Worm (Caenorhabditis elegans) whole organism, L1 larva: ENCODE measurements around the gene gst-13.

Experiments used
- C16A3.4 ChIP-seq: fragments of 150-350 bp; optimal IDR thresholded peaks from 2 replicates; lab custom pipeline; 2014; ENCODE audit warnings: missing biosample characterization, missing genetic modification characterization
- F16B12.6 ChIP-seq: fragments of 150-350 bp; optimal IDR thresholded peaks from 2 replicates; lab custom pipeline; 2014; ENCODE audit warnings: missing biosample characterization, missing genetic modification characterization
- Y116A8C.19 ChIP-seq: sonication (generic microtip); optimal IDR thresholded peaks from 2 replicates; lab custom pipeline; 2016; ENCODE audit warnings: missing compliant biosample characterization, missing genetic modification characterization, borderline replicate concordance
- aha-1 ChIP-seq: fragments of 150-350 bp; optimal IDR thresholded peaks from 2 replicates; lab custom pipeline; 2014; ENCODE audit warnings: missing biosample characterization, missing genetic modification characterization
- alr-1 ChIP-seq: fragments of 200-800 bp; sonication (Bioruptor generic); optimal IDR thresholded peaks from 2 replicates; lab custom pipeline; 2018; ENCODE audit warnings: borderline replicate concordance, mild to moderate bottlenecking, missing genetic modification characterization, missing compliant biosample characterization
- ama-1 ChIP-seq: fragments of 150-350 bp; optimal IDR thresholded peaks from 2 replicates; lab custom pipeline; 2014
- blmp-1 ChIP-seq: fragments of 150-350 bp; optimal IDR thresholded peaks from 2 replicates; lab custom pipeline; 2014; ENCODE audit warnings: missing biosample characterization, missing genetic modification characterization
- ceh-8 ChIP-seq: fragments of 200-800 bp; sonication (Bioruptor generic); optimal IDR thresholded peaks from 2 replicates; lab custom pipeline; 2018; ENCODE audit warnings: mild to moderate bottlenecking, missing genetic modification characterization, moderate library complexity, missing compliant biosample characterization
- ceh-82 ChIP-seq, 3 experiments: fragments of 150-350 bp in 1 of 3; sonication (generic microtip) in 2 of 3; optimal IDR thresholded peaks; 2 replicates each; lab custom pipeline; 2014 to 2017; ENCODE audit warnings: missing biosample characterization in 3 of 3, missing genetic modification characterization in 3 of 3
- ceh-88 ChIP-seq: fragments of 200-800 bp; sonication (Bioruptor generic); IDR thresholded peaks from 2 replicates; pipeline ENCODE4 v1.3.6; 2022; ENCODE audit warnings: missing genetic modification characterization, missing compliant biosample characterization
- ces-1 ChIP-seq: fragments of 150-350 bp; optimal IDR thresholded peaks from 2 replicates; lab custom pipeline; 2014; ENCODE audit warnings: missing biosample characterization, missing genetic modification reagents, missing genetic modification characterization
- dpl-1 ChIP-seq, 3 experiments: fragments of 150-350 bp in 2 of 3; sonication (generic microtip) in 1 of 3; optimal IDR thresholded peaks; 2 replicates each; lab custom pipeline; 2014 to 2017; ENCODE audit warnings: missing biosample characterization in 3 of 3, missing genetic modification characterization in 3 of 3, missing genetic modification reagents in 3 of 3
- dsc-1 ChIP-seq: sonication (generic microtip); optimal IDR thresholded peaks from 2 replicates; lab custom pipeline; 2016; ENCODE audit warnings: mild to moderate bottlenecking, missing genetic modification characterization, missing compliant biosample characterization
- efl-1 ChIP-seq, 4 experiments: fragments of 150-350 bp; optimal IDR thresholded peaks in 3 of 4; peaks in 1 of 4; 1 replicate in 1 of 4; 2 replicates in 3 of 4; lab custom pipeline; 2014; ENCODE audit warnings: missing biosample characterization in 2 of 4, missing genetic modification characterization in 2 of 4, missing genetic modification reagents in 2 of 4
- efl-3 ChIP-seq: fragments of 200-800 bp; sonication (Bioruptor generic); optimal IDR thresholded peaks from 2 replicates; lab custom pipeline; 2018; ENCODE audit warnings: mild to moderate bottlenecking, missing genetic modification characterization, missing compliant biosample characterization
- egl-27 ChIP-seq, 2 experiments: fragments of 150-350 bp in 1 of 2; sonication (generic microtip); optimal IDR thresholded peaks; 3 replicates each; lab custom pipeline; 2017 to 2018; ENCODE audit warnings: missing biosample characterization in 2 of 2, missing genetic modification characterization in 2 of 2, missing genetic modification reagents in 2 of 2
- elt-2 ChIP-seq: sonication (generic microtip); optimal IDR thresholded peaks from 2 replicates; lab custom pipeline; 2016; ENCODE audit warnings: missing genetic modification characterization, mild to moderate bottlenecking, inconsistent platforms, missing compliant biosample characterization, missing genetic modification reagents
- fkh-10 ChIP-seq: sonication (generic microtip); optimal IDR thresholded peaks from 2 replicates; lab custom pipeline; 2017; ENCODE audit warnings: missing biosample characterization, missing genetic modification reagents, missing genetic modification characterization
- fkh-4 ChIP-seq: sonication (generic microtip); optimal IDR thresholded peaks from 2 replicates; lab custom pipeline; 2016; ENCODE audit warnings: missing compliant biosample characterization, missing genetic modification characterization, borderline replicate concordance
- fkh-8 ChIP-seq: sonication (generic microtip); optimal IDR thresholded peaks from 2 replicates; lab custom pipeline; 2016; ENCODE audit warnings: mild to moderate bottlenecking, missing genetic modification characterization, missing compliant biosample characterization
- fos-1 ChIP-seq: fragments of 150-350 bp; optimal IDR thresholded peaks from 2 replicates; lab custom pipeline; 2014; ENCODE audit warnings: missing biosample characterization, missing genetic modification characterization
- hlh-17 ChIP-seq: fragments of 200-800 bp; sonication (Bioruptor generic); optimal IDR thresholded peaks from 2 replicates; lab custom pipeline; 2018; ENCODE audit warnings: missing genetic modification characterization, mild to moderate bottlenecking, missing compliant biosample characterization, moderate library complexity, borderline replicate concordance
- hpl-2 ChIP-seq: fragments of 150-350 bp; optimal IDR thresholded peaks from 2 replicates; lab custom pipeline; 2014; ENCODE audit warnings: missing biosample characterization, missing genetic modification reagents, missing genetic modification characterization
- irx-1 ChIP-seq: sonication (generic microtip); optimal IDR thresholded peaks from 2 replicates; lab custom pipeline; 2016; ENCODE audit warnings: missing genetic modification characterization, missing compliant biosample characterization
- isw-1 ChIP-seq: fragments of 200-800 bp; sonication (Bioruptor generic); IDR thresholded peaks from 2 replicates; pipeline ENCODE4 v1.3.6; 2022; ENCODE audit warnings: missing genetic modification characterization, missing compliant biosample characterization
- jun-1 ChIP-seq: fragments of 150-350 bp; optimal IDR thresholded peaks from 2 replicates; lab custom pipeline; 2014; ENCODE audit warnings: missing biosample characterization, missing genetic modification reagents, missing genetic modification characterization
- lin-13 ChIP-seq: fragments of 150-350 bp; optimal IDR thresholded peaks from 2 replicates; lab custom pipeline; 2014; ENCODE audit warnings: missing biosample characterization, missing genetic modification reagents, missing genetic modification characterization
- lin-14 ChIP-seq: fragments of 200-800 bp; sonication (Bioruptor generic); optimal IDR thresholded peaks from 2 replicates; lab custom pipeline; 2018; ENCODE audit warnings: mild to moderate bottlenecking, missing genetic modification characterization, moderate library complexity, missing compliant biosample characterization
- lin-15B ChIP-seq: fragments of 150-350 bp; sonication (generic microtip); optimal IDR thresholded peaks from 3 replicates; lab custom pipeline; 2014; ENCODE audit warnings: missing biosample characterization, missing genetic modification characterization
- lin-35 ChIP-seq, 2 experiments: fragments of 150-350 bp; optimal IDR thresholded peaks; 2 replicates each; lab custom pipeline; 2014; ENCODE audit warnings: missing biosample characterization in 2 of 2, missing genetic modification characterization in 2 of 2, missing genetic modification reagents in 2 of 2
- lir-3 ChIP-seq: sonication (generic microtip); optimal IDR thresholded peaks from 2 replicates; lab custom pipeline; 2016; ENCODE audit warnings: mild to moderate bottlenecking, missing genetic modification characterization, moderate library complexity, missing compliant biosample characterization; ENCODE audit not compliant: poor library complexity
- mab-9 ChIP-seq: fragments of 200-800 bp; sonication (Bioruptor generic); IDR thresholded peaks from 2 replicates; pipeline ENCODE4 v1.3.6; 2022; ENCODE audit warnings: missing genetic modification reagents, missing genetic modification characterization, missing compliant biosample characterization
- mef-2 ChIP-seq: fragments of 150-350 bp; optimal IDR thresholded peaks from 2 replicates; lab custom pipeline; 2014; ENCODE audit warnings: missing biosample characterization, missing genetic modification characterization
- mep-1 ChIP-seq: fragments of 150-350 bp; optimal IDR thresholded peaks from 2 replicates; lab custom pipeline; 2014; ENCODE audit warnings: missing biosample characterization, missing genetic modification characterization
- nhr-11 ChIP-seq: fragments of 150-350 bp; optimal IDR thresholded peaks from 2 replicates; lab custom pipeline; 2014; ENCODE audit warnings: missing biosample characterization, missing genetic modification characterization
- nhr-19 ChIP-seq: fragments of 200-800 bp; sonication (Bioruptor generic); conservative IDR thresholded peaks from 2 replicates; pipeline ENCODE4 v1.3.6; 2022; ENCODE audit warnings: missing genetic modification characterization, missing compliant biosample characterization
- nhr-20 ChIP-seq: sonication (generic microtip); optimal IDR thresholded peaks from 2 replicates; lab custom pipeline; 2016; ENCODE audit warnings: mild to moderate bottlenecking, missing genetic modification characterization, missing compliant biosample characterization
- nhr-237 ChIP-seq: fragments of 150-350 bp; optimal IDR thresholded peaks from 2 replicates; lab custom pipeline; 2014; ENCODE audit warnings: missing biosample characterization, missing genetic modification characterization
- nhr-84 ChIP-seq: sonication (generic microtip); optimal IDR thresholded peaks from 2 replicates; lab custom pipeline; 2017; ENCODE audit warnings: missing biosample characterization, missing genetic modification characterization
- nhr-85 ChIP-seq: sonication (generic microtip); peaks from one replicate; lab custom pipeline; 2016; ENCODE audit warnings: missing genetic modification characterization, inconsistent platforms, missing compliant biosample characterization
- nhr-90 ChIP-seq: sonication (generic microtip); optimal IDR thresholded peaks from 2 replicates; lab custom pipeline; 2016; ENCODE audit warnings: mild to moderate bottlenecking, missing genetic modification characterization, missing compliant biosample characterization; ENCODE audit not compliant: poor library complexity
- pag-3 ChIP-seq: sonication (generic microtip); optimal IDR thresholded peaks from 2 replicates; lab custom pipeline; 2017; ENCODE audit warnings: missing genetic modification characterization, mild to moderate bottlenecking, missing compliant biosample characterization, antibody characterized with exemption, borderline replicate concordance; ENCODE audit not compliant: insufficient read depth
- pax-3 ChIP-seq: fragments of 200-800 bp; sonication (Bioruptor generic); optimal IDR thresholded peaks from 2 replicates; lab custom pipeline; 2018; ENCODE audit warnings: mild to moderate bottlenecking, missing genetic modification characterization, moderate library complexity, missing compliant biosample characterization
- snpc-4 ChIP-seq: fragments of 150-350 bp; optimal IDR thresholded peaks from 2 replicates; lab custom pipeline; 2014; ENCODE audit warnings: missing biosample characterization, missing genetic modification characterization
- sox-4 ChIP-seq: sonication (generic microtip); optimal IDR thresholded peaks from 2 replicates; lab custom pipeline; 2016; ENCODE audit warnings: missing genetic modification characterization, missing compliant biosample characterization
- sptf-1 ChIP-seq: fragments of 150-350 bp; optimal IDR thresholded peaks from 2 replicates; lab custom pipeline; 2014; ENCODE audit warnings: missing biosample characterization, missing genetic modification characterization
- swsn-7 ChIP-seq: sonication (generic microtip); optimal IDR thresholded peaks from 2 replicates; lab custom pipeline; 2016; ENCODE audit warnings: missing genetic modification characterization, missing compliant biosample characterization
- tbx-2 ChIP-seq: sonication (generic microtip); optimal IDR thresholded peaks from 2 replicates; lab custom pipeline; 2016; ENCODE audit warnings: missing genetic modification characterization, missing compliant biosample characterization
- unc-130 ChIP-seq: fragments of 150-350 bp; optimal IDR thresholded peaks from 2 replicates; lab custom pipeline; 2017; ENCODE audit warnings: missing biosample characterization, missing genetic modification characterization, inconsistent platforms
- unc-62 ChIP-seq: fragments of 150-350 bp; optimal IDR thresholded peaks from 2 replicates; lab custom pipeline; 2014; ENCODE audit warnings: missing biosample characterization, missing genetic modification reagents, missing genetic modification characterization
- unc-98 ChIP-seq: fragments of 200-800 bp; sonication (Bioruptor generic); IDR thresholded peaks from 2 replicates; pipeline ENCODE4 v1.3.6; 2022; ENCODE audit warnings: missing genetic modification characterization, missing compliant biosample characterization
- ztf-11 ChIP-seq, 2 experiments: sonication (generic microtip); optimal IDR thresholded peaks; 2 replicates each; lab custom pipeline; 2016 to 2017; ENCODE audit warnings: missing genetic modification characterization in 2 of 2, missing biosample characterization in 1 of 2, missing compliant biosample characterization in 1 of 2
- ztf-4 ChIP-seq: fragments of 150-350 bp; optimal IDR thresholded peaks from 2 replicates; lab custom pipeline; 2014; ENCODE audit warnings: missing biosample characterization, missing genetic modification characterization

Gene gst-13

ce11 chrII:9263784-9264183, 32.5 kb downstream of the gst-13 start:
- no peak for TF ChIP-seq fos-1 (tag; lab: Kevin White, UChicago)
- TF ChIP-seq lin-15B (tag; lab: Kevin White, UChicago), result no peak
- TF ChIP-seq lin-13 (GFP tag; lab: Kevin White, UChicago), result no peak
- no peak for TF ChIP-seq fkh-4 (tag; lab: Kevin White, UChicago)
- TF ChIP-seq egl-27 (tag; optimal IDR thresholded peaks at IDR 0.05; lab: Kevin White, UChicago), result no peak
- no peak for TF ChIP-seq unc-62 (GFP tag; lab: Kevin White, UChicago)
- TF ChIP-seq F16B12.6 (tag; lab: Kevin White, UChicago), result no peak
- no peak for TF ChIP-seq efl-1 (optimal IDR thresholded peaks at IDR 0.05; lab: Kevin White, UChicago)
- TF ChIP-seq efl-1 (GFP tag; optimal IDR thresholded peaks at IDR 0.05 in 1 of 2; lab: Kevin White, UChicago), result peak in 1 of 2 experiments; percentile 63
- no peak for TF ChIP-seq ztf-4 (tag; lab: Kevin White, UChicago)
- TF ChIP-seq C16A3.4 (tag; lab: Kevin White, UChicago), result no peak
- TF ChIP-seq alr-1 (tag; lab: Kevin White, UChicago), result no peak
- no peak for TF ChIP-seq ceh-88
- TF ChIP-seq fkh-8, result peak; percentile 96
- TF ChIP-seq Y116A8C.19, result no peak
- no peak for TF ChIP-seq sox-4 (tag; lab: Kevin White, UChicago)
- peak; percentile 15 for TF ChIP-seq nhr-20
- no peak for TF ChIP-seq hpl-2 (GFP tag; lab: Kevin White, UChicago)
- no peak for TF ChIP-seq aha-1
- no peak for TF ChIP-seq ceh-82 (tag; optimal IDR thresholded peaks at IDR 0.05; lab: Kevin White, UChicago)
- TF ChIP-seq blmp-1 (tag; lab: Kevin White, UChicago), result no peak
- no peak for TF ChIP-seq isw-1
- TF ChIP-seq ceh-8 (GFP tag; lab: Kevin White, UChicago), result peak; percentile 51
- TF ChIP-seq jun-1 (tag; lab: Kevin White, UChicago), result no peak
- TF ChIP-seq efl-3, result no peak
- no peak for TF ChIP-seq unc-98 (GFP tag; lab: Robert Waterston, UW)
- no peak for TF ChIP-seq unc-130 (tag; lab: Kevin White, UChicago)
- TF ChIP-seq lir-3, result peak; percentile 27
- TF ChIP-seq swsn-7 (tag; lab: Kevin White, UChicago), result peak; percentile 48
- TF ChIP-seq nhr-19, result no peak
- TF ChIP-seq mab-9 (GFP tag; lab: Robert Waterston, UW), result no peak
- no peak for TF ChIP-seq nhr-85 (tag; lab: Kevin White, UChicago)
- no peak for TF ChIP-seq hlh-17 (GFP tag; lab: Kevin White, UChicago)
- no peak for TF ChIP-seq ztf-11 (tag; optimal IDR thresholded peaks at IDR 0.05; lab: Kevin White, UChicago)
- TF ChIP-seq dpl-1 (GFP tag; optimal IDR thresholded peaks at IDR 0.05; lab: Kevin White, UChicago), result no peak
- TF ChIP-seq fkh-10 (GFP tag; lab: Kevin White, UChicago), result peak; percentile 28
- no peak for TF ChIP-seq nhr-237 (tag; lab: Kevin White, UChicago)
- TF ChIP-seq lin-35 (GFP tag; optimal IDR thresholded peaks at IDR 0.05; lab: Kevin White, UChicago), result no peak
- TF ChIP-seq nhr-84 (tag; lab: Kevin White, UChicago), result no peak
- peak; percentile 21 for TF ChIP-seq irx-1 (tag; lab: Kevin White, UChicago)
- peak; percentile 66 for TF ChIP-seq pax-3 (tag; lab: Kevin White, UChicago)
- TF ChIP-seq ces-1 (GFP tag; lab: Kevin White, UChicago), result no peak
- TF ChIP-seq lin-14 (GFP tag; lab: Kevin White, UChicago), result peak; percentile 56
- TF ChIP-seq ama-1 (lab: Kevin White, UChicago), result no peak
- no peak for TF ChIP-seq sptf-1 (tag; lab: Kevin White, UChicago)
- TF ChIP-seq nhr-11 (tag; lab: Kevin White, UChicago), result no peak
- TF ChIP-seq mep-1 (tag; lab: Kevin White, UChicago), result peak; percentile 7
- TF ChIP-seq tbx-2 (tag; lab: Kevin White, UChicago), result no peak
- TF ChIP-seq dsc-1 (tag; lab: Kevin White, UChicago), result peak; percentile 71
- TF ChIP-seq snpc-4 (tag; lab: Kevin White, UChicago), result no peak
- TF ChIP-seq mef-2 (tag; lab: Kevin White, UChicago), result no peak
- no peak for TF ChIP-seq nhr-90 (tag; lab: Kevin White, UChicago)
- TF ChIP-seq elt-2 (tag; lab: Kevin White, UChicago), result no peak
- TF ChIP-seq pag-3 (tag; lab: Kevin White, UChicago), result no peak
